Worm (Caenorhabditis elegans) whole organism, L3 larva: ENCODE results near the gene serp-1.1.

Source experiments
- fkh-10 ChIP-seq: sonication (generic microtip); optimal IDR thresholded peaks from 2 replicates; lab custom pipeline; 2017; ENCODE audit warnings: missing biosample characterization, missing genetic modification reagents, missing genetic modification characterization
- sea-2 ChIP-seq: fragments of 150-350 bp; sonication (generic microtip); optimal IDR thresholded peaks from 4 replicates; lab custom pipeline; 2014; ENCODE audit warnings: missing biosample characterization, missing genetic modification reagents, missing genetic modification characterization

- TF ChIP-seq fkh-10 (GFP tag; lab: Kevin White, UChicago) (no peak), sea-2 (no peak)
These were observed 6.2 kb downstream of the serp-1.1 start, which contains the start of gene F59F4.3 for ce11 chrX:15847543-15848087.
